Fruit fly (Drosophila melanogaster): ENCODE data around the gene Hsp27.

The Hsp27 gene

DNA sequence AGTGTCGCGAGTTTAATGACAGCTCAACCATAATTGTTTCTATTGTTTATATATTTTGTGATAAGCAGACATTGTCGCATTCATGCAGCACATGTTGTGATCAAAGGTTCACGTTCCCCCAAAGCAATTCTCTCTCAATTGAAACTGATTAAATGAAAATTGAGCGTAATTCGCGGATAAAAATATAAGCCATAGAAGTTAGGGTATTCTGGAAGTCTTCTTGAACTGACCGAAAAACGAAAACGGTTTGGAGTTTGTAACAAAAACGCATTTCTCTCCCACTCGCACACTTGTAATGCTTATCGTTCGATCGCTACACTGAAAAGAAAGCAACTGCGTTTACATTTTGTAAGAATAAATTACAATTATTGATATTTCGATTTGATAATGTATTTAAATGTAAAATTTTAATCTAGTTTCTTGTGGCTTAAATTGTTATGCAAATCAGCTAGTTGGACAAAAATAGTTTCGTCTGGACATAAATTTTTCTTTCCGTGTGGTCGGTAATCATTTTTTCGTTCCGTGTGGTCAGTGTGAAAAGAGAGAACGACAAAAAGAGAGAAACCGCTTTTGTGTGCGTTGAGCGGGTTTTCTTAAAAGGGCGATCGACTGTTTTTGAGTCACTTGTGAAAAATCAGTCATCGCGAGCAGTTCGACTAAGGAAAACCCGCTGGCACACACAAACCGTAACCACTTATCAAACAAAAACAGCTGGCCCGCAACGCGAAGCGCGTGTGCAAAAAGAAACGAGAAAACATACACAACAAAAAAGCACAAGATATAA lies 39.0 kb downstream of the Hsp27 start, which contains the start of gene aay (continued):
- TF ChIP-seq HHEX (GFP tag; optimal IDR thresholded peaks at IDR 0.05) = peak; percentile 98
- TF ChIP-seq bowl (GFP tag; IDR thresholded peaks at IDR 0.05) = peak; percentile 96
- peak; percentile 97 for TF ChIP-seq tio (GFP tag; optimal IDR thresholded peaks at IDR 0.05)
- peak; percentile 97 for TF ChIP-seq wor (GFP tag; IDR thresholded peaks at IDR 0.05)
- TF ChIP-seq CG13296 (GFP tag; optimal IDR thresholded peaks at IDR 0.05) = peak; percentile 99
- TF ChIP-seq CG18599 (GFP tag; optimal IDR thresholded peaks at IDR 0.05) = peak; percentile 99
- TF ChIP-seq mam (GFP tag; optimal IDR thresholded peaks at IDR 0.05) = peak; percentile 97
- TF ChIP-seq Elba2 (GFP tag; optimal IDR thresholded peaks at IDR 0.05) = peak; percentile 93
- peak; percentile 98 for TF ChIP-seq CG30431 (GFP tag; optimal IDR thresholded peaks at IDR 0.05)
- peak; percentile 99 for TF ChIP-seq CrebB (tag; optimal IDR thresholded peaks at IDR 0.05)
- peak; percentile 98 for TF ChIP-seq CG12219 (GFP tag; optimal IDR thresholded peaks at IDR 0.05)
- peak; percentile 99 for TF ChIP-seq CG2875 (GFP tag; optimal IDR thresholded peaks at IDR 0.05)
- TF ChIP-seq Taf1 (GFP tag; IDR thresholded peaks at IDR 0.05) = peak; percentile 91
- TF ChIP-seq inv (GFP tag; IDR thresholded peaks at IDR 0.05; ENCODE audit: partially characterized antibody) = no peak
- TF ChIP-seq lab (GFP tag; optimal IDR thresholded peaks at IDR 0.05) = peak; percentile 99
- TF ChIP-seq CG13894 (tag; optimal IDR thresholded peaks at IDR 0.05) = peak; percentile 97
- no peak for TF ChIP-seq Lpt (GFP tag; optimal IDR thresholded peaks at IDR 0.05)
- TF ChIP-seq gfzf (GFP tag; optimal IDR thresholded peaks at IDR 0.05) = peak; percentile 29
- TF ChIP-seq Doc3 (GFP tag; IDR thresholded peaks at IDR 0.05; ENCODE audit: partially characterized antibody) = no peak
- TF ChIP-seq CG34422 (GFP tag; IDR thresholded peaks at IDR 0.05) = peak; percentile 98
- peak; percentile 96 for TF ChIP-seq Lhr (GFP tag; optimal IDR thresholded peaks at IDR 0.05)
- peak; percentile 99 for TF ChIP-seq CG8290 (GFP tag; optimal IDR thresholded peaks at IDR 0.05)
- peak; percentile 90 to 93 for TF ChIP-seq CG8290 (tag; optimal IDR thresholded peaks at IDR 0.05)
- peak; percentile 98 for TF ChIP-seq CG3847 (GFP tag; IDR thresholded peaks at IDR 0.05)
- TF ChIP-seq seq (GFP tag; IDR thresholded peaks at IDR 0.05) = peak; percentile 98
- peak; percentile 94 for TF ChIP-seq Bdp1 (GFP tag; optimal IDR thresholded peaks at IDR 0.05)
- peak; percentile 98 for TF ChIP-seq CG32772 (GFP tag; IDR thresholded peaks at IDR 0.05)
- peak; percentile 94 for TF ChIP-seq CG9215 (GFP tag; IDR thresholded peaks at IDR 0.05)
- peak; percentile 97 for TF ChIP-seq H2.0 (GFP tag; IDR thresholded peaks at IDR 0.05)
- peak; percentile 91 for TF ChIP-seq CG6654 (GFP tag; optimal IDR thresholded peaks at IDR 0.05)
- peak; percentile 98 for TF ChIP-seq CG17385 (GFP tag; optimal IDR thresholded peaks at IDR 0.05)
- no peak for TF ChIP-seq vnd (GFP tag; IDR thresholded peaks at IDR 0.05; ENCODE audit: partially characterized antibody)
- peak; percentile 97 for TF ChIP-seq pb (GFP tag; optimal IDR thresholded peaks at IDR 0.05)
- TF ChIP-seq Ets97D (GFP tag; optimal IDR thresholded peaks at IDR 0.05) = peak; percentile 95
- TF ChIP-seq CG11696 (GFP tag; IDR thresholded peaks at IDR 0.05) = peak; percentile 94
- peak; percentile 99 for TF ChIP-seq CG2120 (GFP tag; optimal IDR thresholded peaks at IDR 0.05)
- peak; percentile 100 for TF ChIP-seq sens (GFP tag)
- no peak for TF ChIP-seq yki (optimal IDR thresholded peaks at IDR 0.05)
- peak; percentile 98 for TF ChIP-seq CG14441 (GFP tag; IDR thresholded peaks at IDR 0.05)
- peak; percentile 100 for TF ChIP-seq CG12391 (tag; optimal IDR thresholded peaks at IDR 0.05)
- TF ChIP-seq Dip2 (GFP tag; IDR thresholded peaks at IDR 0.05) = peak; percentile 42; the same call in 1 of the 2 replicates
- no peak for TF ChIP-seq amos (GFP tag; IDR thresholded peaks at IDR 0.05; ENCODE audit: partially characterized antibody)
- peak; percentile 99 for TF ChIP-seq CG12659 (GFP tag; optimal IDR thresholded peaks at IDR 0.05)
- TF ChIP-seq Mad (GFP tag; optimal IDR thresholded peaks at IDR 0.05) = peak; percentile 99
- peak; percentile 97 for TF ChIP-seq H15 (GFP tag; IDR thresholded peaks at IDR 0.05)
- peak; percentile 99 for TF ChIP-seq fd96Cb (tag; optimal IDR thresholded peaks at IDR 0.05)
- peak; percentile 99 for TF ChIP-seq CG12942 (GFP tag; optimal IDR thresholded peaks at IDR 0.05)
- peak; percentile 98 for TF ChIP-seq Dip3 (GFP tag; optimal IDR thresholded peaks at IDR 0.05)
- TF ChIP-seq Six4 (GFP tag; optimal IDR thresholded peaks at IDR 0.05) = peak; percentile 99
- peak; percentile 93 for TF ChIP-seq CG5180 (GFP tag; optimal IDR thresholded peaks at IDR 0.05)
